Worm (Caenorhabditis elegans): ENCODE data around the gene ppm-2.

DNA sequence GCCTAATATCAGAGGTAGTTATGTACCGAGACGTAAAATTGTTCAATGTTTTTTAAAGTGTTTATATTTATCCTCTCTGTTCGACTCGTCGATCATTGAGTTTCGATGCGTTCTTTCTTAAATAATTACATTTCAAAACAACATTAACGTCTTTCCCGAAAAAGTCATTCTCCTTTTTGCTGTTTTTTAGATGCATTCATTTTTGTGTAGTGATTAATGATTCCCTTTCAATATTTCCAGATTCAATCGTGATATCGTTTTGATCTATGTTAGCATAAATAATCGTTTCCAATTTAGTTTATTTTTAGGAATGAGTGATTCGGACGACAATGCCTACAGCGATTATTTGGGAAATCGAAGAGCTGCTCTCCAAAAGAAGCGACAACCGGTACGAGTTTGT is 43.4 kb downstream of the ppm-2 start, which contains the start of gene T04A8.8:
- TF ChIP-seq elt-3 (tag; optimal IDR thresholded peaks at IDR 0.05) (no peak), ham-2 (GFP tag; optimal IDR thresholded peaks at IDR 0.05) (no peak), ceh-39 (tag; optimal IDR thresholded peaks at IDR 0.05) (no peak), nhr-237 (tag; optimal IDR thresholded peaks at IDR 0.05) (no peak), unc-39 (tag; optimal IDR thresholded peaks at IDR 0.05) (no peak)
